Worm (Caenorhabditis elegans): ENCODE measurements around the gene C49F8.15.

The C49F8.15 gene

DNA sequence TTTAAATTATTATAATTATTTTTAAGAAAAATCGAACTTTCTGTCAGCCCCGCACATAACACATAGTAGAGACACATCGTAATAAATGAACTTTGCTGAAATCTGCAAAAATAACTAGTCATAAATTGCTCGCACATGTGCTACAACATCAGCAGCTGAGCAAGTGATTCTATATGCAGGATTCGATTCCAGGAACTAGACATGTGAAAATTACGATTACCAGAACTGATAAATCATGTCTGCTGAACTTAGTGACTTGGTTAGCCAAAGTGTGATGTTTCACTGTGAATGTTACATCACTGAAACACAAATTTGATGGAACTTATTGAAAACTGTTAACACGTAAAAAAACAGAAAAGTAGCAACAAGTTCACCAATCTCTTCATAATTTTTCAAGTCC, 15.1 kb downstream of the C49F8.15 start:
- TF ChIP-seq ztf-18 (tag; optimal IDR thresholded peaks at IDR 0.05) (no peak), hrde-1 (tag; optimal IDR thresholded peaks at IDR 0.05; ENCODE audit: borderline replicate concordance) (no peak), B0019.2 (GFP tag; conservative IDR thresholded peaks at IDR 0.05) (no peak), somi-1 (GFP tag; optimal IDR thresholded peaks at IDR 0.05) (no peak), lin-54 (GFP tag; optimal IDR thresholded peaks at IDR 0.05) (no peak), efl-1 (GFP tag; optimal IDR thresholded peaks at IDR 0.05) (no peak), T26A5.8 (tag; optimal IDR thresholded peaks at IDR 0.05) (no peak), madf-3 (GFP tag; IDR thresholded peaks at IDR 0.05) (no peak), pha-4 (tag; optimal IDR thresholded peaks at IDR 0.05) (no peak), ztf-3 (GFP tag; optimal IDR thresholded peaks at IDR 0.05) (no peak), snpc-4 (GFP tag; optimal IDR thresholded peaks at IDR 0.05) (no peak), snpc-4 (tag; optimal IDR thresholded peaks at IDR 0.05) (no peak), akir-1 (GFP tag; optimal IDR thresholded peaks at IDR 0.05) (no peak), hmg-1.2 (GFP tag; IDR thresholded peaks at IDR 0.05) (no peak), C06A6.2 (GFP tag; conservative IDR thresholded peaks at IDR 0.05) (no peak), ZK185.1 (tag; optimal IDR thresholded peaks at IDR 0.05; ENCODE audit: poor library complexity, severe bottlenecking) (no peak), ceh-40 (GFP tag; IDR thresholded peaks at IDR 0.05) (no peak), nfya-1 (tag; optimal IDR thresholded peaks at IDR 0.05; ENCODE audit: borderline replicate concordance, insufficient read depth) (no peak)

DNA sequence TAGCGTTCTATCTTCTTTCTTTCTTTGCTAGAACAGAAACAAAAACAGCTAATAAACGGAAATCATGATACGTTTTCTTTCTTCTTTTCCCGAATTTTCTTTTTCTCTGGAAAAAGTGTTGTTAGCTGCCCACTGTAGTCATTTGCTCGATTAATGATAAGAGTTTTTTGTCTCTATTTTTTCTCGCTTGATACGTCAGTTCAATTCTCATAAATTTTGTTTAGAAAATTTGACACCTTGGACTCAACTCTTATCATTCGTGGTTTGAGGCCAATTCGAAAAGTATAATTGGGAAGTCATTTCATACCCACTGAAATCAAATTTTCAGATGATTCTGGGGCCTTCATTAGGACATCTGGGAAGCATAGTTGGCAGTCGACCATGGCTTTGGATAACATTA, 20.5 kb downstream of the C49F8.15 start:
- TF ChIP-seq nhr-80 (tag; optimal IDR thresholded peaks at IDR 0.05) = peak; percentile 74
- no peak for TF ChIP-seq nfya-2 (GFP tag; IDR thresholded peaks at IDR 0.05)
- no peak for TF ChIP-seq T07F8.4 (tag; optimal IDR thresholded peaks at IDR 0.05)

- TF ChIP-seq lin-26 (GFP tag; IDR thresholded peaks at IDR 0.05) (no peak), ztf-25 (GFP tag; IDR thresholded peaks at IDR 0.05) (no peak), efl-1 (GFP tag; optimal IDR thresholded peaks at IDR 0.05) (no peak), let-607 (tag; optimal IDR thresholded peaks at IDR 0.05) (no peak), nhr-179 (tag; optimal IDR thresholded peaks at IDR 0.05) (no peak), zim-3 (tag; optimal IDR thresholded peaks at IDR 0.05) (no peak), ceh-40 (GFP tag; IDR thresholded peaks at IDR 0.05) (no peak), die-1 (tag; optimal IDR thresholded peaks at IDR 0.05) (no peak), hmg-20 (GFP tag; IDR thresholded peaks at IDR 0.05) (no peak), egl-18 (GFP tag; IDR thresholded peaks at IDR 0.05) (no peak), xnd-1 (tag; optimal IDR thresholded peaks at IDR 0.05) (no peak), Y67H2A.10 (GFP tag; conservative IDR thresholded peaks at IDR 0.05) (no peak), rec-8 (tag; optimal IDR thresholded peaks at IDR 0.05) (no peak), chd-7 (tag; optimal IDR thresholded peaks at IDR 0.05) (no peak), gei-17 (GFP tag; optimal IDR thresholded peaks at IDR 0.05) (no peak)
Measured at ce11 chrX:13340970-13341369, 21.4 kb downstream of the C49F8.15 start.

ce11 chrX:13339029-13339626, 23.3 kb downstream of the C49F8.15 start:
- TF ChIP-seq him-1 (tag; optimal IDR thresholded peaks at IDR 0.05) = no peak
- TF ChIP-seq pbrm-1 (GFP tag; IDR thresholded peaks at IDR 0.05) = no peak
- no peak for TF ChIP-seq cebp-1 (GFP tag; IDR thresholded peaks at IDR 0.05)
- TF ChIP-seq cebp-1 (tag; optimal IDR thresholded peaks at IDR 0.05) = peak; percentile 4
- no peak for TF ChIP-seq lin-54 (GFP tag; optimal IDR thresholded peaks at IDR 0.05)
- TF ChIP-seq hlh-12 (tag; optimal IDR thresholded peaks at IDR 0.05) = no peak
- TF ChIP-seq ets-4 (GFP tag; optimal IDR thresholded peaks at IDR 0.05) = peak; percentile 52
- TF ChIP-seq rec-8 (tag; optimal IDR thresholded peaks at IDR 0.05) = no peak
- TF ChIP-seq snpc-4 (GFP tag; optimal IDR thresholded peaks at IDR 0.05) = no peak
- TF ChIP-seq snpc-4 (tag; optimal IDR thresholded peaks at IDR 0.05) = no peak
- peak; percentile 97 for TF ChIP-seq nhr-80 (tag; optimal IDR thresholded peaks at IDR 0.05)
- TF ChIP-seq nhr-179 (tag; optimal IDR thresholded peaks at IDR 0.05) = no peak
- TF ChIP-seq T07F8.4 (tag; optimal IDR thresholded peaks at IDR 0.05) = no peak
- no peak for TF ChIP-seq F22D6.2 (tag; optimal IDR thresholded peaks at IDR 0.05)
- TF ChIP-seq F49E8.2 (tag; optimal IDR thresholded peaks at IDR 0.05; ENCODE audit: insufficient read depth) = no peak
- peak; percentile 15 for TF ChIP-seq atf-7 (tag; optimal IDR thresholded peaks at IDR 0.05)
- TF ChIP-seq dox-1 (GFP tag; IDR thresholded peaks at IDR 0.05) = peak; percentile 55
- TF ChIP-seq let-607 (tag; optimal IDR thresholded peaks at IDR 0.05) = peak in 1 of 2 experiments; percentile 53

Measured in whole organism, young adult.